Worm (Caenorhabditis elegans) whole organism, late embryonic: ENCODE measurements around the gene mxl-3.

Experiments used
- K02D7.2 ChIP-seq: sonication (generic microtip); optimal IDR thresholded peaks from 2 replicates; lab custom pipeline; 2017; ENCODE audit warnings: mild to moderate bottlenecking, missing genetic modification characterization, missing compliant biosample characterization
- ceh-22 ChIP-seq: sonication (generic microtip); optimal IDR thresholded peaks from 2 replicates; lab custom pipeline; 2017; ENCODE audit warnings: missing biosample characterization, missing genetic modification characterization
- ceh-48 ChIP-seq: sonication (generic microtip); optimal IDR thresholded peaks from 2 replicates; lab custom pipeline; 2016; ENCODE audit warnings: missing genetic modification characterization, inconsistent platforms, missing compliant biosample characterization
- eyg-1 ChIP-seq: sonication (generic microtip); optimal IDR thresholded peaks from 2 replicates; lab custom pipeline; 2016; ENCODE audit warnings: missing genotype, missing genetic modification characterization, missing compliant biosample characterization
- fkh-10 ChIP-seq: fragments of 150-350 bp; optimal IDR thresholded peaks from 2 replicates; lab custom pipeline; 2014; ENCODE audit warnings: missing biosample characterization, missing genetic modification reagents, missing genetic modification characterization
- lin-11 ChIP-seq: fragments of 200-800 bp; sonication (Bioruptor generic); optimal IDR thresholded peaks from 2 replicates; lab custom pipeline; 2018; ENCODE audit warnings: mild to moderate bottlenecking, missing genetic modification characterization, missing compliant biosample characterization
- nhr-11 ChIP-seq: fragments of 150-350 bp; optimal IDR thresholded peaks from 2 replicates; lab custom pipeline; 2014; ENCODE audit warnings: missing biosample characterization, missing genetic modification characterization
- pqm-1 ChIP-seq: sonication (generic microtip); optimal IDR thresholded peaks from 2 replicates; lab custom pipeline; 2016; ENCODE audit warnings: missing genetic modification characterization, missing compliant biosample characterization
- unc-55 ChIP-seq: sonication (generic microtip); optimal IDR thresholded peaks from 2 replicates; lab custom pipeline; 2017; ENCODE audit warnings: missing biosample characterization, missing genetic modification reagents, missing genetic modification characterization
- zip-5 ChIP-seq: sonication (generic microtip); optimal IDR thresholded peaks from 2 replicates; lab custom pipeline; 2016; ENCODE audit warnings: missing genetic modification characterization, missing compliant biosample characterization

DNA sequence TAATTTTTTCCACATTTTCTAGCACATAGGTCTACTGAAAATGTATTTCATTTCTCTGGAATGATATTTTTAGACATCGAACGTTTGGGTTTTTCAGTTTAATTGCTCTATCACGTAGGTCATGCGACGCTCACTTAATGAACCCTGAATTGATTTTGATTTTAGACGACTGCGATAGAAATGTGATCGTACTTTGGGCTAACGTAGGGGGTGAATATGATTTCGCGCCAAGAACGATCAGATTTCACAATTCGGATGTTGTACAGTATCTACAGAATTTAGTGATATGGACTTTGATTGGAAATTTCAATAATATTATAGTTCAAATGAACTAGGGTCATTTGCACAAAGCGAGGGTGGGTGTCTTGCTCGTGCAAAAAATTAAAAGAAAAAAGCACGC, 1.6 kb upstream of the mxl-3 start:
- TF ChIP-seq unc-55 (GFP tag; lab: Kevin White, UChicago) (no peak), pqm-1 (tag; lab: Kevin White, UChicago) (no peak), K02D7.2 (tag; lab: Kevin White, UChicago) (no peak), lin-11 (tag; lab: Kevin White, UChicago) (no peak), eyg-1 (tag; lab: Kevin White, UChicago) (no peak), ceh-22 (tag; lab: Kevin White, UChicago) (no peak), ceh-48 (tag; lab: Kevin White, UChicago) (no peak), zip-5 (tag; lab: Kevin White, UChicago) (no peak), fkh-10 (GFP tag; lab: Kevin White, UChicago) (no peak), nhr-11 (no peak)
